Fruit fly (Drosophila melanogaster): ENCODE data around the gene CG3632.

CG3632 gene

dm6 chrX:16285186-16285585 is 11.3 kb upstream of the CG3632 start:
- TF ChIP-seq Eip78C (GFP tag) (peak; percentile 79), cyc (GFP tag; optimal IDR thresholded peaks at IDR 0.05) (no peak), CG6808 (GFP tag; optimal IDR thresholded peaks at IDR 0.05) (no peak), Lpt (GFP tag; optimal IDR thresholded peaks at IDR 0.05) (no peak), achi (GFP tag; optimal IDR thresholded peaks at IDR 0.05) (no peak), Eip75B (GFP tag; optimal IDR thresholded peaks at IDR 0.05) (peak; percentile 18), CG8632 (GFP tag; optimal IDR thresholded peaks at IDR 0.05) (no peak), CG8119 (GFP tag; IDR thresholded peaks at IDR 0.05) (no peak), CG15336 (GFP tag; IDR thresholded peaks at IDR 0.05) (no peak), fd85E (GFP tag; optimal IDR thresholded peaks at IDR 0.05) (no peak), CG10631 (GFP tag; optimal IDR thresholded peaks at IDR 0.05) (peak; percentile 11), lz (GFP tag; optimal IDR thresholded peaks at IDR 0.05) (peak; percentile 20), CG6163 (GFP tag; IDR thresholded peaks at IDR 0.05) (no peak), CG34406 (GFP tag; optimal IDR thresholded peaks at IDR 0.05) (peak; percentile 17), CG31627 (GFP tag; optimal IDR thresholded peaks at IDR 0.05) (peak; percentile 19), CG11762 (GFP tag; optimal IDR thresholded peaks at IDR 0.05; ENCODE audit: insufficient read depth) (no peak), Blimp-1 (GFP tag; optimal IDR thresholded peaks at IDR 0.05) (no peak), pdm3 (GFP tag; optimal IDR thresholded peaks at IDR 0.05) (peak; percentile 27), CG3032 (tag; optimal IDR thresholded peaks at IDR 0.05) (no peak), Eip93F (GFP tag; optimal IDR thresholded peaks at IDR 0.05) (no peak), Gug (GFP tag; IDR thresholded peaks at IDR 0.05) (no peak), CG4318 (GFP tag; optimal IDR thresholded peaks at IDR 0.05) (no peak), topi (GFP tag; optimal IDR thresholded peaks at IDR 0.05) (peak; percentile 34), Hr4 (GFP tag; optimal IDR thresholded peaks at IDR 0.05) (peak; percentile 9), CG3919 (GFP tag; optimal IDR thresholded peaks at IDR 0.05) (no peak), salr (GFP tag; optimal IDR thresholded peaks at IDR 0.05) (no peak), Sox102F (GFP tag; optimal IDR thresholded peaks at IDR 0.05) (peak; percentile 24), CG7368 (GFP tag; optimal IDR thresholded peaks at IDR 0.05) (no peak), CG16779 (tag; optimal IDR thresholded peaks at IDR 0.05) (no peak), eg (GFP tag; IDR thresholded peaks at IDR 0.05) (no peak), CG1621 (tag; optimal IDR thresholded peaks at IDR 0.05) (no peak), Sox15 (GFP tag; optimal IDR thresholded peaks at IDR 0.05) (no peak), acj6 (GFP tag; optimal IDR thresholded peaks at IDR 0.05) (peak; percentile 17), Hr39 (GFP tag; optimal IDR thresholded peaks at IDR 0.05) (peak; percentile 26), Ets21C (GFP tag; optimal IDR thresholded peaks at IDR 0.05) (no peak), CG11294 (GFP tag; IDR thresholded peaks at IDR 0.05) (no peak), spab (GFP tag; optimal IDR thresholded peaks at IDR 0.05) (no peak), CG10669 (GFP tag; optimal IDR thresholded peaks at IDR 0.05) (no peak), Smox (GFP tag; optimal IDR thresholded peaks at IDR 0.05) (peak; percentile 34), dac (GFP tag; optimal IDR thresholded peaks at IDR 0.05) (no peak), fkh (GFP tag; optimal IDR thresholded peaks at IDR 0.05) (no peak), OdsH (GFP tag; optimal IDR thresholded peaks at IDR 0.05) (peak; percentile 38), svp (GFP tag) (peak; percentile 83), net (GFP tag; optimal IDR thresholded peaks at IDR 0.05) (no peak), esn (GFP tag; optimal IDR thresholded peaks at IDR 0.05) (peak; percentile 46), CG32006 (GFP tag; optimal IDR thresholded peaks at IDR 0.05) (no peak), dsx (GFP tag; optimal IDR thresholded peaks at IDR 0.05; ENCODE audit: poor library complexity, severe bottlenecking) (no peak), CG9139 (GFP tag; optimal IDR thresholded peaks at IDR 0.05) (no peak), CG11902 (GFP tag; optimal IDR thresholded peaks at IDR 0.05) (no peak), Ets96B (tag; optimal IDR thresholded peaks at IDR 0.05) (no peak), vri (GFP tag; optimal IDR thresholded peaks at IDR 0.05) (peak; percentile 7), CG6792 (GFP tag; optimal IDR thresholded peaks at IDR 0.05) (peak; percentile 20), CG6276 (GFP tag; optimal IDR thresholded peaks at IDR 0.05) (no peak), Hr38 (GFP tag; optimal IDR thresholded peaks at IDR 0.05) (no peak)

Measured in whole organism, prepupa.